Worm (Caenorhabditis elegans) whole organism, mixed stage, embryonic: ENCODE measurements around the gene M163.7.

Source experiments
- M03D4.4 ChIP-seq: sonication (generic microtip); optimal IDR thresholded peaks from 2 replicates; lab custom pipeline; 2017; ENCODE audit warnings: mild to moderate bottlenecking, missing genetic modification characterization, missing compliant biosample characterization
- bed-3 ChIP-seq: fragments of 200-800 bp; sonication (Bioruptor generic); optimal IDR thresholded peaks from 3 replicates; lab custom pipeline; 2018; ENCODE audit warnings: mild to moderate bottlenecking, missing genetic modification characterization, moderate library complexity, missing compliant biosample characterization
- blmp-1 ChIP-seq: fragments of 150-350 bp; optimal IDR thresholded peaks from 2 replicates; lab custom pipeline; 2014; ENCODE audit warnings: missing biosample characterization, missing genetic modification characterization
- ceh-39 ChIP-seq: fragments of 150-350 bp; optimal IDR thresholded peaks from 2 replicates; lab custom pipeline; 2014; ENCODE audit warnings: missing biosample characterization, missing genetic modification characterization
- ceh-43 ChIP-seq: fragments of 200-800 bp; sonication (Bioruptor generic); optimal IDR thresholded peaks from 2 replicates; lab custom pipeline; 2018; ENCODE audit warnings: mild to moderate bottlenecking, missing genetic modification characterization, moderate library complexity, missing compliant biosample characterization
- ceh-83 ChIP-seq: fragments of 200-800 bp; sonication (Bioruptor generic); optimal IDR thresholded peaks from 2 replicates; lab custom pipeline; 2018; ENCODE audit warnings: mild to moderate bottlenecking, missing genetic modification characterization, missing compliant biosample characterization
- ces-1 ChIP-seq: fragments of 150-350 bp; optimal IDR thresholded peaks from 2 replicates; lab custom pipeline; 2014; ENCODE audit warnings: missing biosample characterization, missing genetic modification reagents, missing genetic modification characterization
- cnd-1 ChIP-seq: fragments of 200-800 bp; sonication (Bioruptor generic); optimal IDR thresholded peaks from 2 replicates; lab custom pipeline; 2018; ENCODE audit warnings: mild to moderate bottlenecking, missing genetic modification characterization, missing compliant biosample characterization
- drap-1 ChIP-seq: fragments of 200-800 bp; sonication (Bioruptor generic); optimal IDR thresholded peaks from 3 replicates; lab custom pipeline; 2018; ENCODE audit warnings: mild to moderate bottlenecking, missing genetic modification characterization, missing compliant biosample characterization
- elt-1 ChIP-seq: sonication (generic microtip); optimal IDR thresholded peaks from 2 replicates; lab custom pipeline; 2017; ENCODE audit warnings: missing genetic modification characterization, mild to moderate bottlenecking, missing compliant biosample characterization, antibody characterized with exemption, moderate library complexity, borderline replicate concordance; ENCODE audit not compliant: insufficient read depth
- elt-3 ChIP-seq: fragments of 150-350 bp; optimal IDR thresholded peaks from 2 replicates; lab custom pipeline; 2014; ENCODE audit warnings: missing biosample characterization, missing genetic modification characterization
- flh-1 ChIP-seq: fragments of 200-800 bp; sonication (Bioruptor generic); optimal IDR thresholded peaks from 2 replicates; lab custom pipeline; 2018; ENCODE audit warnings: mild to moderate bottlenecking, missing genetic modification characterization, moderate library complexity, missing compliant biosample characterization
- ham-2 ChIP-seq: fragments of 200-800 bp; sonication (Bioruptor generic); optimal IDR thresholded peaks from 2 replicates; lab custom pipeline; 2018; ENCODE audit warnings: mild to moderate bottlenecking, missing genetic modification characterization, missing compliant biosample characterization
- hlh-1 ChIP-seq: fragments of 150-350 bp; optimal IDR thresholded peaks from 2 replicates; lab custom pipeline; 2014; ENCODE audit warnings: missing biosample characterization, missing genetic modification reagents, missing genetic modification characterization
- lin-13 ChIP-seq: fragments of 150-350 bp; optimal IDR thresholded peaks from 2 replicates; lab custom pipeline; 2014; ENCODE audit warnings: missing biosample characterization, missing genetic modification characterization
- lin-32 ChIP-seq: fragments of 200-800 bp; sonication (Bioruptor generic); optimal IDR thresholded peaks from 2 replicates; lab custom pipeline; 2018; ENCODE audit warnings: mild to moderate bottlenecking, missing genetic modification characterization, missing compliant biosample characterization
- lsy-2 ChIP-seq: fragments of 150-350 bp; optimal IDR thresholded peaks from 2 replicates; lab custom pipeline; 2014; ENCODE audit warnings: missing biosample characterization, missing genetic modification characterization
- mab-5 ChIP-seq: fragments of 150-350 bp; optimal IDR thresholded peaks from 2 replicates; lab custom pipeline; 2014; ENCODE audit warnings: missing biosample characterization, missing genetic modification characterization
- mep-1 ChIP-seq: fragments of 150-350 bp; optimal IDR thresholded peaks from 2 replicates; lab custom pipeline; 2017; ENCODE audit warnings: missing biosample characterization, missing genetic modification reagents, missing genetic modification characterization, inconsistent platforms
- mls-2 ChIP-seq: sonication (generic microtip); optimal IDR thresholded peaks from 2 replicates; lab custom pipeline; 2016; ENCODE audit warnings: mild to moderate bottlenecking, missing genetic modification characterization, moderate library complexity, missing compliant biosample characterization
- nhr-12 ChIP-seq: fragments of 150-350 bp; optimal IDR thresholded peaks from 2 replicates; lab custom pipeline; 2014; ENCODE audit warnings: missing biosample characterization, missing genetic modification characterization
- nhr-2 ChIP-seq: fragments of 150-350 bp; optimal IDR thresholded peaks from 2 replicates; lab custom pipeline; 2014; ENCODE audit warnings: missing biosample characterization, missing genetic modification characterization
- nhr-237 ChIP-seq: fragments of 150-350 bp; optimal IDR thresholded peaks from 2 replicates; lab custom pipeline; 2014; ENCODE audit warnings: missing biosample characterization, missing genetic modification characterization
- nhr-28 ChIP-seq: fragments of 150-350 bp; optimal IDR thresholded peaks from 2 replicates; lab custom pipeline; 2014; ENCODE audit warnings: missing biosample characterization, missing genetic modification characterization
- nhr-76 ChIP-seq: sonication (generic microtip); optimal IDR thresholded peaks from 2 replicates; lab custom pipeline; 2017; ENCODE audit warnings: missing biosample characterization, missing genetic modification characterization
- pha-4 ChIP-seq: fragments of 150-350 bp; optimal IDR thresholded peaks from 2 replicates; lab custom pipeline; 2018; ENCODE audit warnings: missing biosample characterization, missing genetic modification reagents, missing genetic modification characterization
- sem-2 ChIP-seq: fragments of 200-800 bp; sonication (Bioruptor generic); optimal IDR thresholded peaks from 2 replicates; lab custom pipeline; 2018; ENCODE audit warnings: mild to moderate bottlenecking, missing genetic modification characterization, missing compliant biosample characterization
- snpc-4 ChIP-seq: fragments of 150-350 bp; optimal IDR thresholded peaks from 2 replicates; lab custom pipeline; 2014; ENCODE audit warnings: missing biosample characterization, missing genetic modification characterization
- sptf-1 ChIP-seq: sonication (generic microtip); optimal IDR thresholded peaks from 2 replicates; lab custom pipeline; 2017; ENCODE audit warnings: mild to moderate bottlenecking, missing genetic modification characterization, moderate library complexity, missing compliant biosample characterization
- tbx-8 ChIP-seq: fragments of 200-800 bp; sonication (Bioruptor generic); optimal IDR thresholded peaks from 2 replicates; lab custom pipeline; 2018; ENCODE audit warnings: mild to moderate bottlenecking, missing genetic modification characterization, moderate library complexity, missing compliant biosample characterization
- unc-120 ChIP-seq: sonication (generic microtip); optimal IDR thresholded peaks from 2 replicates; lab custom pipeline; 2017; ENCODE audit warnings: missing genetic modification characterization, missing compliant biosample characterization; ENCODE audit not compliant: poor library complexity, severe bottlenecking
- unc-39 ChIP-seq: fragments of 150-350 bp; optimal IDR thresholded peaks from 2 replicates; lab custom pipeline; 2014; ENCODE audit warnings: missing biosample characterization, missing genetic modification characterization
- unc-62 ChIP-seq: fragments of 150-350 bp; optimal IDR thresholded peaks from 2 replicates; lab custom pipeline; 2014; ENCODE audit warnings: missing biosample characterization, missing genetic modification reagents, missing genetic modification characterization
- zip-8 ChIP-seq: fragments of 150-350 bp; optimal IDR thresholded peaks from 2 replicates; lab custom pipeline; 2014; ENCODE audit warnings: missing biosample characterization, missing genetic modification characterization
- ztf-11 ChIP-seq: fragments of 150-350 bp; optimal IDR thresholded peaks from 2 replicates; lab custom pipeline; 2014; ENCODE audit warnings: missing biosample characterization, missing genetic modification characterization

M163.7 gene

ce11 chrX:14500422-14501058, 35.9 kb downstream of the M163.7 start:
- no peak for TF ChIP-seq unc-120 (tag; lab: Kevin White, UChicago)
- TF ChIP-seq sem-2 (GFP tag; lab: Kevin White, UChicago): no peak
- no peak for TF ChIP-seq bed-3 (GFP tag; lab: Kevin White, UChicago)
- TF ChIP-seq mab-5 (tag; lab: Kevin White, UChicago): no peak
- no peak for TF ChIP-seq hlh-1
- TF ChIP-seq ceh-83 (GFP tag; lab: Kevin White, UChicago): no peak

ce11 chrX:14502116-14502587, 37.5 kb downstream of the M163.7 start:
- TF ChIP-seq unc-62 (GFP tag; lab: Kevin White, UChicago) (peak; percentile 48), nhr-237 (tag; lab: Kevin White, UChicago) (no peak)

ce11 chrX:14503282-14503681, 38.7 kb downstream of the M163.7 start:
- TF ChIP-seq pha-4 (tag; lab: Kevin White, UChicago) (no peak), elt-3 (tag; lab: Kevin White, UChicago) (no peak), nhr-2 (peak; percentile 46), ceh-83 (GFP tag; lab: Kevin White, UChicago) (no peak), unc-62 (GFP tag; lab: Kevin White, UChicago) (peak; percentile 90), elt-1 (tag; lab: Kevin White, UChicago) (no peak), lin-13 (peak; percentile 17), hlh-1 (peak; percentile 96), blmp-1 (tag; lab: Kevin White, UChicago) (no peak), nhr-76 (tag; lab: Kevin White, UChicago) (no peak)

- no peak for TF ChIP-seq elt-1 (tag; lab: Kevin White, UChicago)
- no peak for TF ChIP-seq mab-5 (tag; lab: Kevin White, UChicago)
- TF ChIP-seq nhr-237 (tag; lab: Kevin White, UChicago): no peak
- no peak for TF ChIP-seq ces-1 (GFP tag; lab: Kevin White, UChicago)
- TF ChIP-seq nhr-12 (tag; lab: Kevin White, UChicago): no peak
- peak; percentile 76 for TF ChIP-seq nhr-2
- TF ChIP-seq snpc-4 (tag; lab: Kevin White, UChicago): no peak
- TF ChIP-seq ham-2 (GFP tag; lab: Kevin White, UChicago): peak; percentile 56
- no peak for TF ChIP-seq zip-8 (tag; lab: Kevin White, UChicago)
- TF ChIP-seq drap-1 (GFP tag; lab: Kevin White, UChicago): peak; percentile 35
- TF ChIP-seq mls-2 (tag; lab: Kevin White, UChicago): peak; percentile 56
- TF ChIP-seq hlh-1: peak; percentile 66
- no peak for TF ChIP-seq ztf-11 (tag; lab: Kevin White, UChicago)
- no peak for TF ChIP-seq sem-2 (GFP tag; lab: Kevin White, UChicago)
- no peak for TF ChIP-seq flh-1
- peak; percentile 59 for TF ChIP-seq M03D4.4 (tag; lab: Kevin White, UChicago)
- no peak for TF ChIP-seq lsy-2 (tag; lab: Kevin White, UChicago)
- peak; percentile 16 for TF ChIP-seq cnd-1 (tag; lab: Kevin White, UChicago)
- TF ChIP-seq lin-32 (GFP tag; lab: Kevin White, UChicago): peak; percentile 78
- TF ChIP-seq nhr-76 (tag; lab: Kevin White, UChicago): no peak
- peak; percentile 41 for TF ChIP-seq tbx-8
- TF ChIP-seq ceh-83 (GFP tag; lab: Kevin White, UChicago): peak; percentile 53
- peak; percentile 61 for TF ChIP-seq sptf-1 (tag; lab: Kevin White, UChicago)
- TF ChIP-seq blmp-1 (tag; lab: Kevin White, UChicago): no peak
- no peak for TF ChIP-seq pha-4 (tag; lab: Kevin White, UChicago)
- peak; percentile 15 for TF ChIP-seq unc-62 (GFP tag; lab: Kevin White, UChicago)
- TF ChIP-seq elt-3 (tag; lab: Kevin White, UChicago): no peak
- TF ChIP-seq unc-39 (tag; lab: Kevin White, UChicago): no peak
- no peak for TF ChIP-seq ceh-43 (GFP tag; lab: Kevin White, UChicago)
- peak; percentile 61 for TF ChIP-seq unc-120 (tag; lab: Kevin White, UChicago)
- no peak for TF ChIP-seq lin-13
- no peak for TF ChIP-seq ceh-39 (tag; lab: Kevin White, UChicago)
- no peak for TF ChIP-seq nhr-28
- TF ChIP-seq bed-3 (GFP tag; lab: Kevin White, UChicago): no peak
- no peak for TF ChIP-seq mep-1 (tag; lab: Kevin White, UChicago)
Measured at ce11 chrX:14503800-14504550, 39.4 kb downstream of the M163.7 start, which contains the start of gene M163.1. TSS of gene M163.1 (minus strand) at chrX:14503824.
